Worm (Caenorhabditis elegans) whole organism, young adult: Measurements from ENCODE around the gene acr-20.

Experiments
- F37B4.10 ChIP-seq: fragments of 200-800 bp; sonication (Bioruptor generic); IDR thresholded peaks from 2 replicates; pipeline ENCODE4 v1.3.6; 2022; ENCODE audit warnings: missing genetic modification characterization, missing compliant biosample characterization
- Y53F4B.3 ChIP-seq: fragments of 200-800 bp; sonication (Bioruptor generic); IDR thresholded peaks from 2 replicates; pipeline ENCODE4 v1.3.6; 2022; ENCODE audit warnings: missing genetic modification reagents, missing genetic modification characterization, missing compliant biosample characterization
- ama-1 ChIP-seq, 3 experiments: fragments of 150-350 bp in 1 of 3; sonication (generic microtip) in 2 of 3; optimal IDR thresholded peaks; 2 replicates each; lab custom pipeline; 2014 to 2018; ENCODE audit warnings: missing biosample characterization in 2 of 3, missing genetic modification characterization in 2 of 3, missing genetic modification reagents in 2 of 3
- aptf-2 ChIP-seq: fragments of 200-800 bp; sonication (Bioruptor generic); conservative IDR thresholded peaks from 2 replicates; pipeline ENCODE4 v1.3.6; 2022; ENCODE audit warnings: missing genetic modification reagents, missing genetic modification characterization, missing compliant biosample characterization
- atf-7 ChIP-seq: sonication (generic microtip); optimal IDR thresholded peaks from 2 replicates; lab custom pipeline; 2017; ENCODE audit warnings: mild to moderate bottlenecking, missing genetic modification characterization, missing compliant biosample characterization
- attf-3 ChIP-seq: fragments of 200-800 bp; sonication (Bioruptor generic); conservative IDR thresholded peaks from 2 replicates; pipeline ENCODE4 v1.3.6; 2022; ENCODE audit warnings: missing genetic modification reagents, missing genetic modification characterization, missing compliant biosample characterization
- ets-4 ChIP-seq: fragments of 200-800 bp; sonication (Bioruptor generic); optimal IDR thresholded peaks from 2 replicates; lab custom pipeline; 2018; ENCODE audit warnings: mild to moderate bottlenecking, missing genetic modification characterization, missing compliant biosample characterization
- madf-3 ChIP-seq: fragments of 200-800 bp; sonication (Bioruptor generic); IDR thresholded peaks from 2 replicates; pipeline ENCODE4 v1.3.6; 2022; ENCODE audit warnings: missing genetic modification reagents, missing genetic modification characterization, missing compliant biosample characterization
- nhr-90 ChIP-seq: sonication (generic microtip); optimal IDR thresholded peaks from 2 replicates; lab custom pipeline; 2016; ENCODE audit warnings: missing genotype, mild to moderate bottlenecking, missing genetic modification characterization, missing compliant biosample characterization
- sea-2 ChIP-seq: fragments of 200-800 bp; sonication (Bioruptor generic); IDR thresholded peaks from 2 replicates; pipeline ENCODE4 v1.3.6; 2022; ENCODE audit warnings: missing genetic modification characterization, missing compliant biosample characterization
- sptf-2 ChIP-seq: fragments of 200-800 bp; sonication (Bioruptor generic); optimal IDR thresholded peaks from 2 replicates; lab custom pipeline; 2018; ENCODE audit warnings: mild to moderate bottlenecking, missing genetic modification characterization, missing compliant biosample characterization

ce11 chrII:14413709-14414108 is 36.0 kb upstream of the acr-20 start:
- no peak for TF ChIP-seq sea-2 (GFP tag; lab: Robert Waterston, UW)
- no peak for TF ChIP-seq F37B4.10 (GFP tag; lab: Robert Waterston, UW)
- no peak for TF ChIP-seq sptf-2 (GFP tag; lab: Kevin White, UChicago)
- TF ChIP-seq nhr-90 = no peak
- TF ChIP-seq atf-7 (tag; lab: Kevin White, UChicago) = no peak
- no peak for TF ChIP-seq ama-1 (optimal IDR thresholded peaks at IDR 0.05; lab: Kevin White, UChicago)
- TF ChIP-seq ama-1 (GFP tag; optimal IDR thresholded peaks at IDR 0.05; lab: Kevin White, UChicago) = no peak
- TF ChIP-seq attf-3 (GFP tag; lab: Robert Waterston, UW) = no peak
- no peak for TF ChIP-seq ets-4 (GFP tag; lab: Kevin White, UChicago)
- TF ChIP-seq Y53F4B.3 = no peak
- no peak for TF ChIP-seq aptf-2 (GFP tag; lab: Robert Waterston, UW)
- no peak for TF ChIP-seq madf-3 (GFP tag; lab: Robert Waterston, UW)
